Fruit fly (Drosophila melanogaster): ENCODE data around the gene caz.

caz gene

dm6 chrX:16309764-16310163 lies 21.2 kb downstream of the caz start:
- TF ChIP-seq Sin3A (optimal IDR thresholded peaks at IDR 0.05) (no peak), Myc (optimal IDR thresholded peaks at IDR 0.05) (no peak), insv (optimal IDR thresholded peaks at IDR 0.05) (no peak), h (optimal IDR thresholded peaks at IDR 0.05) (no peak), psq (optimal IDR thresholded peaks at IDR 0.05) (no peak), ttk (optimal IDR thresholded peaks at IDR 0.05) (no peak)

DNA sequence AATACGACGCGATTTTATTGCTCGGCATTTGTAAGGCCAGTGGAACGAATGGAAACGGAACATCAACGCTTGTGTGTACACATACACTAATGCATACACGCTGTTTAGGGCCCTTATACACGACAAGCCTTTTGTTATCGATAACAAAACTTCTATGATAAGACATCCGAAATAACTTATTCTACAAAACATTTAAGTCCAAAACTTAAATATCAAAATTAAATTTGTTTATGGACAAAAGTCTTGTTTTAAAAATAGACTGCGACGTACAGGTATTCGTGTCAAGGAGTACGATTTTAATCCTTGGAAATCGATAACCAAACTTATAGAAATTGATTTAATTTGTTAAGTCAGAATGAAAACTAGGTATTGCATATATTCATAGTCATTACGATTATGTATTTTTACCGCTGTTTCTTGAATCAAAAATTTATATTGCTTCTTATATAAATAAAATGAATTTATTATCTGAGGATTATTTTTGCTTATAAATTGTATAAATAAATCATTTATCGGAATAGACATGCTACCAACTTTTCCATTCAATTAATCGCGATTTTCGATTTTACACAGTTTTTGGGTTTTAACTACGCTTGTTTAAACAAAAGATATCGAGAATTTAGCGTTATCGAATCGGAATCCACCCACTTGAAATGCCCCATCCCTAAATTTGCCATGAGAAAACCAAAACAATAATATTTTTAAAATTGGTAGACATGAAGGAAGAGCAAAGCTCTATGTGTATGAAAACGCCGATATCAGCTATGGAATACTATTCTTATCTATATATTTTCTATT lies 24.7 kb downstream of the caz start, which contains the start of the genes CG9915 and SWIP:
CG9915 (minus strand) TSS at position 61 of the 798 bp plus-strand sequence.
SWIP (plus strand) TSS at position 632 of the 798 bp plus-strand sequence.
- TF ChIP-seq Myc (optimal IDR thresholded peaks at IDR 0.05) (no peak), insv (optimal IDR thresholded peaks at IDR 0.05) (no peak), psq (optimal IDR thresholded peaks at IDR 0.05) (no peak), ttk (optimal IDR thresholded peaks at IDR 0.05) (no peak), h (optimal IDR thresholded peaks at IDR 0.05) (no peak), Sin3A (optimal IDR thresholded peaks at IDR 0.05) (no peak)

dm6 chrX:16318858-16319557 lies 30.4 kb downstream of the caz start:
- TF ChIP-seq ttk (optimal IDR thresholded peaks at IDR 0.05) (no peak), psq (optimal IDR thresholded peaks at IDR 0.05) (no peak), Myc (optimal IDR thresholded peaks at IDR 0.05) (no peak), insv (optimal IDR thresholded peaks at IDR 0.05) (no peak), h (optimal IDR thresholded peaks at IDR 0.05) (no peak), Sin3A (optimal IDR thresholded peaks at IDR 0.05) (no peak)

DNA sequence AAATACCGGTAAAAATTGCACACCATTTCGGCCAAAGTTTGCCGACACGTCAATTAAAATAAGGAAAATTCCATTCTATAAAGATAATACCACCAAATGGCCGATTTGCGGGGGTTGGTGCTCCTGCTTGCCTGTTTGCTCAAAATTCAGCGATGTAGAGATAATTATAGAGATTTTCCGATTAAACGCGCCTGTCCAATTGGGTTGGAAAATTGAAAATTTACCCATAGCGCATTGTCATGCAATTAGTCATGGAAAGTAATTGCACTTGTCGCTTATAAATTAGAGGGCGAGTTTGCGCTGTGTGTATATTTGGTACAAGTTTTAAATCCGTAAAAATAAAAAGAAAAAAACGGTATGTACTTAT lies 30.9 kb downstream of the caz start:
- TF ChIP-seq Sin3A (optimal IDR thresholded peaks at IDR 0.05) (no peak), ttk (optimal IDR thresholded peaks at IDR 0.05) (no peak), insv (optimal IDR thresholded peaks at IDR 0.05) (no peak), h (optimal IDR thresholded peaks at IDR 0.05) (no peak)

- TF ChIP-seq psq (optimal IDR thresholded peaks at IDR 0.05) (no peak), ttk (optimal IDR thresholded peaks at IDR 0.05) (no peak), Myc (optimal IDR thresholded peaks at IDR 0.05) (no peak), insv (optimal IDR thresholded peaks at IDR 0.05) (no peak), h (optimal IDR thresholded peaks at IDR 0.05) (no peak), Sin3A (optimal IDR thresholded peaks at IDR 0.05) (no peak)
Measured at dm6 chrX:16320197-16320921, 31.7 kb downstream of the caz start, which contains the start of gene Cyp1. Gene Cyp1, minus strand, starts transcription at chrX:16320370.

dm6 chrX:16321037-16321436 lies 32.4 kb downstream of the caz start:
- TF ChIP-seq psq (optimal IDR thresholded peaks at IDR 0.05) (no peak), insv (optimal IDR thresholded peaks at IDR 0.05) (no peak), ttk (optimal IDR thresholded peaks at IDR 0.05) (no peak), Sin3A (optimal IDR thresholded peaks at IDR 0.05) (no peak), h (optimal IDR thresholded peaks at IDR 0.05) (no peak)

DNA sequence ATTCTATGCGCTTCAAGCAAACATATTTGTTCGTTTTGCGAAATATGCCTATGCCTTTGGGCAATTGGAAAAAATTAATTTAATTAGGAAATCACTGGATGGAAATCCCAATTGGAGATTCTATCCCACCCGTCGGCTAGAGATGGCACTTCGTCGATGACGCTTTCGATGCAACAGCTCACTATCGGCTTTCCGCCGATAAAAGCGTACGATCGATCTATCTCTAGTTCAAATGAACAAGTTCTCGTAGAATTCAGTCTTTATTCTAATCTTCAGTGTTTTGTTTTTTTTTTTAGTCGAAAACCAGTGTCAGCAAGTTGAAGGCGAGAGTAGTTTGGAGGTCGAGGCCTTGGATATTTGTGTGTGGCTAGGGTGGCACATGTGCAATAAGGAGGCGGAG lies 34.5 kb downstream of the caz start, which contains the start of the genes CG9917 and CG32579:
CG9917 (minus strand) TSS at position 169 of the 400 bp plus-strand sequence.
CG32579 (plus strand) TSS at position 224 of the 400 bp plus-strand sequence.
- no peak for TF ChIP-seq h (optimal IDR thresholded peaks at IDR 0.05)
- TF ChIP-seq Myc (optimal IDR thresholded peaks at IDR 0.05) = no peak
- no peak for TF ChIP-seq ttk (optimal IDR thresholded peaks at IDR 0.05)
- no peak for TF ChIP-seq insv (optimal IDR thresholded peaks at IDR 0.05)
- no peak for TF ChIP-seq psq (optimal IDR thresholded peaks at IDR 0.05)
- TF ChIP-seq Sin3A (optimal IDR thresholded peaks at IDR 0.05) = no peak

DNA sequence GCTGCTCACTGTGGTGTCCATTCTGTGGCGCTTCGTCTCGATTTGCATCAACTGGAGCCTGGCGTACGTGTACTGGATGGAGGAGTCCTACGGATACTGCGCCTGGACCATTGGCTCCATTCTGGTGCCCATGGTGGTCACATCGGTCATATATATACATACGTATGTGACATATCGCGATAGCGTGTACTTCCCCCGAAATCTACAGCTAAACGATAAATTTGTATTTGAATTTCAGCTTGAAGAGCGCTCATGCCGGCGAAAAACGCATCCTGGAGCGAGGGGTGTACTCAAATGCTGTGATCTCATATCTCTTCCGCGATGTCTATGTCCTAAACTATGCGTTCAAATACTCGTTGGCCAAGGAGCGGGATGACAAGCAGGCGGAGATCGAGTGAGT lies 34.9 kb downstream of the caz start:
- TF ChIP-seq psq (optimal IDR thresholded peaks at IDR 0.05) (no peak), h (optimal IDR thresholded peaks at IDR 0.05) (no peak), Myc (optimal IDR thresholded peaks at IDR 0.05) (no peak), insv (optimal IDR thresholded peaks at IDR 0.05) (no peak), ttk (optimal IDR thresholded peaks at IDR 0.05) (no peak), Sin3A (optimal IDR thresholded peaks at IDR 0.05) (no peak)

dm6 chrX:16325472-16325871 lies 36.9 kb downstream of the caz start, which contains the start of gene CalpC:
Gene CalpC, plus strand, starts transcription at chrX:16325763.
- TF ChIP-seq insv (optimal IDR thresholded peaks at IDR 0.05) = no peak
- TF ChIP-seq h (optimal IDR thresholded peaks at IDR 0.05) = no peak
- TF ChIP-seq Myc (optimal IDR thresholded peaks at IDR 0.05) = no peak
- TF ChIP-seq ttk (optimal IDR thresholded peaks at IDR 0.05) = no peak
- TF ChIP-seq psq (optimal IDR thresholded peaks at IDR 0.05) = no peak
- TF ChIP-seq Sin3A (optimal IDR thresholded peaks at IDR 0.05) = no peak

DNA sequence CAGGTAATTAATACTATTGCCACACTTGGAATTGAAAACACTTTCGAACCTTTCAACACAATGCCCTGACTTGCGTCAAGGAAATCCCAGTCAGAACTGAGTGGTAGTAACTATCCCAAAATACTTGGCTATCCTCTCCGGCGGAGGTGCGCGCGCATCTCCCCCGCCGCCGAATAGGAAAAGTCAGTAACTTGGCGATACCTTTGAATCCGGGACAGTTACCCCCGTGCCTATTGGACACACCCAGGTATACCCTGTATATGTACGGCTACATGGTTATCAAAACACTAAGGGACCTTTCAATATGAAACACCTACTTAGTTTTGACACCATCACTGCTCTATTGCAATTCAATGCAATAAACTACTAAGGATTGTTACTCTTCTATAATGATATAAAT lies 42.0 kb downstream of the caz start, which contains the start of gene CG9919:
CG9919 (minus strand) TSS at position 101 of the 400 bp plus-strand sequence.
- no peak for TF ChIP-seq insv (optimal IDR thresholded peaks at IDR 0.05)
- no peak for TF ChIP-seq Sin3A (optimal IDR thresholded peaks at IDR 0.05)
- no peak for TF ChIP-seq Myc (optimal IDR thresholded peaks at IDR 0.05)

DNA sequence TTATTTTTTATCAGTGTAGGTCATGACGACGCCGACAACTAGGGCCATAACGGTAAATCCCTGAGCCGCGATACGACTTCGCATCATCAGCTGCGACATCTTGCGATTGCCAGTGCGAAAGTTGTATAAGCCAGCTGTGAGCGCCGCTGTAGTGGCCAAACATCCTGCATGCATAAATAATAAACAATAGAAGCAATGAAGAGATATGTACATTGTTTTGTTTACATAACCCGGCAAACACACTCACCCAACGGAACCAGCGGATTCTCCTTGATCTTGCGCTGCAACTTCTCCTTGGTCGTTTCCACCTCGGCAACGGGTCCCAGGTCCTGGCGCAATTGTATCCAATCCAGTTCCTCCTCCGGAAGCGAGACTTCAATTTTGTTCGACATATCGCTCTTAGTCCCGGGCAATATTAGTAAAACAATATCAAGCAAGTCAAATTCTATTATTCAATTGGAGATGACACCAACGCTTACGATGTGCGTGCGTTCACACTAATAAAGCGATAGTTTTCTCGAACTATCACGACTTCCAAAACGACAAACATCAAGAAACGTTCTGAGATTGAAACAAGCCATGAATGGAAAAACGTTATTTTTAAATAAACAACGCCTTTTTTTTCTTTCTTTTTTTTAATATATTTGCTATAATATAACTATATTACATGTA lies 43.1 kb downstream of the caz start:
- no peak for TF ChIP-seq Myc (optimal IDR thresholded peaks at IDR 0.05)
- no peak for TF ChIP-seq Sin3A (optimal IDR thresholded peaks at IDR 0.05)
- no peak for TF ChIP-seq psq (optimal IDR thresholded peaks at IDR 0.05)
- no peak for TF ChIP-seq ttk (optimal IDR thresholded peaks at IDR 0.05)
- TF ChIP-seq insv (optimal IDR thresholded peaks at IDR 0.05) = no peak
- TF ChIP-seq h (optimal IDR thresholded peaks at IDR 0.05) = no peak
